Fruit fly (Drosophila melanogaster) whole organism: Measurements from ENCODE around the gene CG9676.

Source experiments
- CG8478 ChIP-seq: fragments of >200 bp; optimal IDR thresholded peaks from 2 replicates; lab custom pipeline; 2018; ENCODE audit warnings: inconsistent platforms
- Dll ChIP-seq: fragments of >200 bp; optimal IDR thresholded peaks from 2 replicates; lab custom pipeline; 2017
- EcR ChIP-seq, 2 experiments: fragments of >200 bp; optimal IDR thresholded peaks; 2 replicates each; lab custom pipeline; 2017; ENCODE audit warnings: missing biosample characterization in 2 of 2, missing genetic modification characterization in 2 of 2, missing genetic modification reagents in 2 of 2
- pan ChIP-seq: fragments of >200 bp; optimal IDR thresholded peaks from 2 replicates; lab custom pipeline; 2017
- psq ChIP-seq: fragments of >200 bp; optimal IDR thresholded peaks from 2 replicates; lab custom pipeline; 2017
- usp ChIP-seq: fragments of >200 bp; optimal IDR thresholded peaks from 2 replicates; lab custom pipeline; 2017; ENCODE audit warnings: missing biosample characterization, missing genetic modification characterization, mixed read lengths

The CG9676 gene

DNA sequence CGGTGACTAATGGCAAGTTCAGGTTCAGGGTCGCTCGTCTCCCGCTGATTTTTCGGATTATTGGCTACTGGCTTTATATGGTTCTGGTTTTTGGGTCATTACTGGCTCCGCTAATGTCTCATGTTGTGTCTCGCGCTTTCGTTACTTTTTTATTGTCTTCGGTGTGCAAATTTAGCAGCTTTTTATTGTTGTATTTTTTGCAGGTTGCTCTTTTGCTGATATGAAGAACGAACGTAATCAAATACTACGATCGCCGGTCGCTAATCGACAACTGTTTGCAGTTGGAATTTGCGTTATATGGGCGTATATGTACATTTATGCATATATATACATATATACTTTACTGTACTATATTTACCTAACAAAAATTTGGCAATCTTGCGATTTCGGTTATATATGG, 24.6 kb upstream of the CG9676 start:
- TF ChIP-seq CG8478 (lab: Kevin White, UChicago) (no peak), pan (lab: Kevin White, UChicago) (no peak), psq (no peak), EcR (GFP tag; optimal IDR thresholded peaks at IDR 0.05; lab: Kevin White, UChicago) (no peak), Dll (lab: Kevin White, UChicago) (no peak), usp (GFP tag; lab: Kevin White, UChicago) (no peak)

dm6 chrX:16723203-16724173, 23.5 kb upstream of the CG9676 start:
- TF ChIP-seq usp (GFP tag; lab: Kevin White, UChicago) (no peak), Dll (lab: Kevin White, UChicago) (peak; percentile 84), pan (lab: Kevin White, UChicago) (peak; percentile 71)

- no peak for TF ChIP-seq Dll (lab: Kevin White, UChicago)
- TF ChIP-seq EcR (GFP tag; optimal IDR thresholded peaks at IDR 0.05; lab: Kevin White, UChicago) = no peak
Observed at dm6 chrX:16721168-16721567, 21.2 kb upstream of the CG9676 start, which contains the start of the genes CG32572 and CG34325. CG32572 (plus strand) TSS chrX:16721183. CG34325 (minus strand) TSS chrX:16721411.

dm6 chrX:16718169-16718723, 18.3 kb upstream of the CG9676 start:
- TF ChIP-seq pan (lab: Kevin White, UChicago) (no peak), usp (GFP tag; lab: Kevin White, UChicago) (no peak), psq (no peak), CG8478 (lab: Kevin White, UChicago) (no peak)

dm6 chrX:16716649-16717048, 16.7 kb upstream of the CG9676 start:
- no peak for TF ChIP-seq Dll (lab: Kevin White, UChicago)

DNA sequence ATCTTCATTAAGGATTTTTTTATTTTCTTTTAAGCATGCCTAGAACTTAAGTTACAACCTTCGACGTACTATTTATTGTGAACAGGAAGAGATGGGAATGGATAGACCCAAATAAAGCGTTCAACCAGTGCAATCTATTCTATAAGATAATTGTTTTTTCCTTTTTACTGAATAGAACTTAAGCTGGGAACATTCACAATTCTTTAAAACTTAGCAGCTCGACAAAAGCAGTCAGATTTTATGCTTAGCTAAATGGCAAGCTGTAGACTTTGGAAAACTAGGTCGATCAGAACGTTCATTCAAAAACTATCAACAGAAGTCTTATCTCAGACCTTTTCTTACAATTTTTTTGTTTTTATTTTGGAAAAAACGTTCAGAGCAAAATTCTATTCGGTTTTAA, 11.0 kb upstream of the CG9676 start, which contains the start of gene CG13008:
Gene CG13008 (plus strand): TSS at position 301 of the 400 bp plus-strand sequence.
- TF ChIP-seq Dll (lab: Kevin White, UChicago) = no peak
- no peak for TF ChIP-seq psq
- TF ChIP-seq EcR (GFP tag; optimal IDR thresholded peaks at IDR 0.05; lab: Kevin White, UChicago) = no peak
- no peak for TF ChIP-seq usp (GFP tag; lab: Kevin White, UChicago)
- no peak for TF ChIP-seq CG8478 (lab: Kevin White, UChicago)
- TF ChIP-seq pan (lab: Kevin White, UChicago) = no peak

DNA sequence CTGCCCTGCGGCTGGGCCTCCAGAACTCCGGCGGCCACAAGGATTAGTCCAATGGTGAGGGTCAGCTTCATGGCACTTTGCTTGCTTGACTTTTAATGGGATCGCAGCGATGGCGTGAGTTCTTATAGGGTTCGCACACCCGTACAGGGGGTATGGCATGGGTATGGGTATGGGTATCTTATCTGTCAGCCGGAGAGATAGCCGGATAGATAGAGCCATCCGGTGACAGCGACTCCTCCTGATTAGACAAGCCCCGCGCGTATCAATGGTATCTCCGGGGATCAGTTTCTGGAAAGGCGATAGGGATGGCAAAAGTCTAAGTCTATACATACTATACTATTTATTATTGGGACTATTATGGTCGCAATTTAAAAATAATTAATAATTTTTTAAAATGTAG, 6.8 kb upstream of the CG9676 start, which contains the start of gene CG9672:
Gene CG9672 (minus strand): TSS at position 101 of the 400 bp plus-strand sequence.
- no peak for TF ChIP-seq psq
- no peak for TF ChIP-seq pan (lab: Kevin White, UChicago)
- TF ChIP-seq Dll (lab: Kevin White, UChicago) = no peak
- no peak for TF ChIP-seq CG8478 (lab: Kevin White, UChicago)
- TF ChIP-seq EcR (GFP tag; optimal IDR thresholded peaks at IDR 0.05; lab: Kevin White, UChicago) = no peak
- no peak for TF ChIP-seq usp (GFP tag; lab: Kevin White, UChicago)

DNA sequence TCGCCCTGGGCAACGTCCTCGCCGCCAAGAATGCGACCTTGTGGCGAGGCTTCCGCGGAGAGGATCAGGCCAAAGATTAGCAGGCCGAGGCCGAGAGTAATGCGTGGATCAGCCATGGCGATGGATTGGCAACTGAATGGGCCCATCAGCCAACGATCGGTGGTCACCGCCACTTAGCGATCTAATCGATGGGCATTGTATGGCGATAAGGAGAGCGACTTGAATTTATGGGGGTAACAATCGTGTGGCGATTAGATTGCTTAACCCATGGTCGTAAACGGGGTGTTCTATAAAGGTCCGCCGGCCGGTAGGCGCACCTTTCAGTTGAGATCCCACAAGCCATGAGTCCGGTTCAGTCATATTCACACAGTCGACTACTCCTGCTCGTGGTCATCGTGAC, 3.8 kb upstream of the CG9676 start, which contains the start of the genes CG9673 and CG4653:
Gene CG9673 (minus strand): TSS at position 138 of the 400 bp plus-strand sequence.
Gene CG4653 (plus strand): TSS at position 335 of the 400 bp plus-strand sequence.
- TF ChIP-seq EcR (GFP tag; optimal IDR thresholded peaks at IDR 0.05; lab: Kevin White, UChicago) (no peak), Dll (lab: Kevin White, UChicago) (no peak), CG8478 (lab: Kevin White, UChicago) (no peak)

DNA sequence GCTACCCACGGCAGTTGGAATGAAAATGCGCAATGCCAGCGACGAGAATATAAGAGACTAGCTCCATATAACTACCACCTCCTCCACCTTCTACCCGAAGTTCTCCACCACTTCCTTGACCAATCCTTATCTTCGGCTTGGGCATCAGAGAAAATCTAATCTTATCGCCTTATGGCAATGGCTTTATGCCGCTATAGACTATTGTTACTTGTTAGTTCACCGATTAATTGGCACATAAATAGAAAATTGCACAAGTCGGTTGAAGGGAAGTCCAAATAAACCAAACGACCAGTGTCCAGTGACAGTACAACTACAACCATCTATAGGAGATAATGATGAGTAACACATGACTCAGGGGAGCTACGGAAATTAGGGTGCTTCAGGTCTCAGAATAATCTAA, 2.0 kb upstream of the CG9676 start, which contains the start of gene sphe:
Gene sphe (minus strand): TSS at position 32 of the 400 bp plus-strand sequence.
- TF ChIP-seq CG8478 (lab: Kevin White, UChicago) = no peak
- TF ChIP-seq EcR (GFP tag; optimal IDR thresholded peaks at IDR 0.05; lab: Kevin White, UChicago) = no peak

DNA sequence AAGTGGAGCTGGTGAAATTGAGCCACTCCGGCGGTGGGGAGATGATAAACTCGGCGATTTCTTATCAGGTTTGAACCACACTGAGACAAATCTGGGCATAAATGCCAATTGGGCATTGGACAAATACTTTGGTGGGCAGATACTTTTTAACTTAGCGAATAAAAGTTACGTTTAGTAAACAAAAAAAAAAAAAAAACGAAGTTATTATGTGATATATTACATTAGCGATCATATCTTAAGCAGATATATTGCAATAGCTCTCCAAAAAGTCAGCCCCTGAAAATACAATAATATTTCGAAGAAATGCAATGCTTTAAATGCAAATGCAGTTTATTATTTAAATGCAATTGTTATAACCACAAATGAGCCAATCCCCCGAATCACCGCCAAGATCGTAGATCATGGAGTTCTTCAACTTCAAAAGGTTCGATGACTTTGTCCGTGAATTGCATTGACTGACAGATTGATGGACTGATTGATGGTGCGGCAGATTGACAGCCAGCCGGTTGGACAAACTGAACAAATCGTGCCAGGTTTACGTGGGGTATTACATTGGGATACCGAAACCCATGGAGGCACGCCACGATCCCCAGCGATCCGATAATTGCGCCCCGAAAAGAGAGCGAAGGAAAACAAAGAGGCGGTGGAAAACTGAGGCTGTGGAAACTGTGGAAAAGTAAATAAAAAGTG, 1.9 kb downstream of the CG9676 start:
- TF ChIP-seq CG8478 (lab: Kevin White, UChicago) (no peak), Dll (lab: Kevin White, UChicago) (no peak), EcR (GFP tag; optimal IDR thresholded peaks at IDR 0.05; lab: Kevin White, UChicago) (no peak), psq (no peak), pan (lab: Kevin White, UChicago) (no peak), usp (GFP tag; lab: Kevin White, UChicago) (no peak)

dm6 chrX:16696614-16697519, 3.1 kb downstream of the CG9676 start:
- TF ChIP-seq usp (GFP tag; lab: Kevin White, UChicago) = no peak
- no peak for TF ChIP-seq CG8478 (lab: Kevin White, UChicago)
- TF ChIP-seq pan (lab: Kevin White, UChicago) = no peak
- no peak for TF ChIP-seq Dll (lab: Kevin White, UChicago)
- no peak for TF ChIP-seq EcR (GFP tag; optimal IDR thresholded peaks at IDR 0.05; lab: Kevin White, UChicago)
- no peak for TF ChIP-seq psq
